Worm (Caenorhabditis elegans): Measurements from ENCODE around the gene Y54F10AM.11.

DNA sequence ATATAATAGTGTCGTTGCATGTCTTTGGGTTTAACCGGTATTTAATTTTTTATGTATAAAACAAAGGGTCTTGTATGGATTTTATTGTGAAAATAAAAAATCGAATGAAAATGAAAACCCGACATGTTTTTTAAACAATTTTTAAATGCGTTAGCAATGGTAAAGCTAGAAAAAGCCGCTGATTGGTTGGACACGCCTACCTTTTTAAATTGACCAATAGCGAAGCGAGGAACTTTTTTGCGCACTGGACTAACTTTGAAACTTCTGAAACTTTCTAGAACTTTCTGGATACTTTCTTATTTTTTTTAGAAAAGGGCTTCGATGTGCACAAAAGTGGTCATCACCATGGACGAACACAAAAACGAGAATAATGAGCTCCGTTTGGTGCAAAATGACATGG is 17.5 kb downstream of the Y54F10AM.11 start:
- TF ChIP-seq ztf-4 (tag; optimal IDR thresholded peaks at IDR 0.05) (no peak), pha-4 (tag; optimal IDR thresholded peaks at IDR 0.05) (no peak), mdl-1 (tag; optimal IDR thresholded peaks at IDR 0.05) (no peak), ceh-82 (tag; optimal IDR thresholded peaks at IDR 0.05) (no peak), ztf-11 (tag; optimal IDR thresholded peaks at IDR 0.05) (no peak), fkh-2 (tag; optimal IDR thresholded peaks at IDR 0.05) (no peak), zag-1 (tag; optimal IDR thresholded peaks at IDR 0.05) (no peak)
